Worm (Caenorhabditis elegans) whole organism, midembryonic: ENCODE results near the gene gst-30.

Source experiments
- flt-1 ChIP-seq: fragments of 200-800 bp; sonication (Bioruptor generic); IDR thresholded peaks from 2 replicates; pipeline ENCODE4 v1.3.6; 2022; ENCODE audit warnings: missing genetic modification characterization, missing compliant biosample characterization
- klf-2 ChIP-seq: fragments of 200-800 bp; sonication (Bioruptor generic); conservative IDR thresholded peaks from 2 replicates; pipeline ENCODE4 v1.3.6; 2022; ENCODE audit warnings: missing genetic modification reagents, missing genetic modification characterization, missing compliant biosample characterization
- tab-1 ChIP-seq: fragments of 200-800 bp; sonication (Bioruptor generic); IDR thresholded peaks from 2 replicates; pipeline ENCODE4 v1.3.6; 2022; ENCODE audit warnings: missing genetic modification characterization, missing compliant biosample characterization
- ztf-29 ChIP-seq: fragments of 200-800 bp; sonication (Bioruptor generic); IDR thresholded peaks from 2 replicates; pipeline ENCODE4 v1.3.6; 2022; ENCODE audit warnings: missing genetic modification reagents, missing genetic modification characterization, missing compliant biosample characterization

DNA sequence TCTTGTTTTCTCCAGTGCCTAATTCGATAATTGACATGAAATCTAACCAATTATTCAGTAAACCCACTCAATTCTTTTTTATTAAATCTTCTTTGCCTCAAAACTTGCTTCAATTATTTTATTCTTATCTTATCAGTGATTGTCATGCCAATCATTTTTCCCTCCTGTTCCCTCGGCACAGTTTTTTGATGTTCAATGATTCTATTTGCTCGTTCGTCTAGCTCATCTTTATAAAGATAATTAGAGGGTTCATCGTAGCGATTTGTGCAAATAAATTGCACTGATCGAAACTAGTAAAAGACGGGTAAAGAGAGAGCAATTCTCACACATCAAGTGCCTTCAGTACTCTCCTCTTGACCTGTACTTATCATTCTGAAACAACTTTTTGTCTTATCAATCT, 32.8 kb upstream of the gst-30 start:
- TF ChIP-seq flt-1: no peak
- no peak for TF ChIP-seq tab-1 (GFP tag; lab: Robert Waterston, UW)
- no peak for TF ChIP-seq klf-2 (GFP tag; lab: Robert Waterston, UW)
- TF ChIP-seq ztf-29 (GFP tag; lab: Robert Waterston, UW): no peak
